Fruit fly (Drosophila melanogaster): Measurements from ENCODE around the gene Ythdf.

- TF ChIP-seq CG1621 (tag; optimal IDR thresholded peaks at IDR 0.05) (peak; percentile 97), esn (GFP tag; optimal IDR thresholded peaks at IDR 0.05) (peak; percentile 95), fd85E (GFP tag; optimal IDR thresholded peaks at IDR 0.05) (peak; percentile 62), pdm3 (GFP tag; optimal IDR thresholded peaks at IDR 0.05) (peak; percentile 95), Sox102F (GFP tag; optimal IDR thresholded peaks at IDR 0.05) (peak; percentile 93)
Observed at dm6 chr3R:25024895-25025557, 14.0 kb downstream of the Ythdf start, which contains the start of the genes EMC6 and Hr96.

Data from whole organism, prepupa.